Worm (Caenorhabditis elegans) whole organism, young adult: ENCODE data around the gene C35A11.2.

Source experiments
- B0035.1 ChIP-seq: sonication (generic microtip); optimal IDR thresholded peaks from 2 replicates; lab custom pipeline; 2016; ENCODE audit warnings: missing genetic modification characterization, mild to moderate bottlenecking, missing compliant biosample characterization, missing genotype, missing genetic modification reagents
- B0336.3 ChIP-seq: fragments of 200-800 bp; sonication (Bioruptor generic); IDR thresholded peaks from 2 replicates; pipeline ENCODE4 v1.3.6; 2022; ENCODE audit warnings: missing genetic modification characterization, missing compliant biosample characterization
- F10E7.11 ChIP-seq: sonication (generic microtip); optimal IDR thresholded peaks from 2 replicates; lab custom pipeline; 2017; ENCODE audit warnings: mild to moderate bottlenecking, missing genetic modification characterization, moderate library complexity, missing compliant biosample characterization
- F22D6.2 ChIP-seq: sonication (generic microtip); optimal IDR thresholded peaks from 2 replicates; lab custom pipeline; 2016; ENCODE audit warnings: mild to moderate bottlenecking, missing genetic modification characterization, missing compliant biosample characterization
- F49E8.2 ChIP-seq: sonication (generic microtip); optimal IDR thresholded peaks from 3 replicates; lab custom pipeline; 2017; ENCODE audit warnings: missing genetic modification characterization, mild to moderate bottlenecking, missing compliant biosample characterization, antibody characterized with exemption, moderate library complexity; ENCODE audit not compliant: insufficient read depth
- K11D2.4 ChIP-seq: fragments of 200-800 bp; sonication (Bioruptor generic); IDR thresholded peaks from 2 replicates; pipeline ENCODE4 v1.3.6; 2022; ENCODE audit warnings: missing genetic modification reagents, missing genetic modification characterization, missing compliant biosample characterization
- Y53F4B.3 ChIP-seq: fragments of 200-800 bp; sonication (Bioruptor generic); IDR thresholded peaks from 2 replicates; pipeline ENCODE4 v1.3.6; 2022; ENCODE audit warnings: missing genetic modification reagents, missing genetic modification characterization, missing compliant biosample characterization
- Y79H2A.3 ChIP-seq: fragments of 200-800 bp; sonication (Bioruptor generic); conservative IDR thresholded peaks from 2 replicates; pipeline ENCODE4 v1.3.6; 2022; ENCODE audit warnings: missing genetic modification reagents, missing genetic modification characterization, missing compliant biosample characterization
- Y95B8A.8 ChIP-seq: fragments of 200-800 bp; sonication (Bioruptor generic); IDR thresholded peaks from 2 replicates; pipeline ENCODE4 v1.3.6; 2022; ENCODE audit warnings: missing genetic modification reagents, missing genetic modification characterization, missing compliant biosample characterization
- akir-1 ChIP-seq: fragments of 200-800 bp; sonication (Bioruptor generic); optimal IDR thresholded peaks from 2 replicates; lab custom pipeline; 2018; ENCODE audit warnings: mild to moderate bottlenecking, missing genetic modification characterization, moderate library complexity, missing compliant biosample characterization
- ama-1 ChIP-seq, 3 experiments: fragments of 150-350 bp in 1 of 3; sonication (generic microtip) in 2 of 3; optimal IDR thresholded peaks; 2 replicates each; lab custom pipeline; 2014 to 2018; ENCODE audit warnings: missing biosample characterization in 2 of 3, missing genetic modification characterization in 2 of 3, missing genetic modification reagents in 2 of 3
- aptf-3 ChIP-seq: fragments of 200-800 bp; sonication (Bioruptor generic); IDR thresholded peaks from 2 replicates; pipeline ENCODE4 v1.3.6; 2022; ENCODE audit warnings: missing genetic modification characterization, missing compliant biosample characterization
- athp-1 ChIP-seq: sonication (generic microtip); optimal IDR thresholded peaks from 2 replicates; lab custom pipeline; 2017; ENCODE audit warnings: mild to moderate bottlenecking, missing genetic modification characterization, missing compliant biosample characterization
- attf-6 ChIP-seq: fragments of 200-800 bp; sonication (Bioruptor generic); IDR thresholded peaks from 2 replicates; pipeline ENCODE4 v1.3.6; 2022; ENCODE audit warnings: missing genetic modification reagents, missing genetic modification characterization, missing compliant biosample characterization
- ceh-100 ChIP-seq: fragments of 200-800 bp; sonication (Bioruptor generic); IDR thresholded peaks from 2 replicates; pipeline ENCODE4 v1.3.6; 2022; ENCODE audit warnings: missing genetic modification reagents, missing genetic modification characterization, missing compliant biosample characterization
- chd-7 ChIP-seq: sonication (generic microtip); optimal IDR thresholded peaks from 2 replicates; lab custom pipeline; 2016; ENCODE audit warnings: mild to moderate bottlenecking, missing genetic modification characterization, moderate library complexity, missing compliant biosample characterization
- dpl-1 ChIP-seq: fragments of 150-350 bp; optimal IDR thresholded peaks from 2 replicates; lab custom pipeline; 2014; ENCODE audit warnings: missing biosample characterization, missing genetic modification reagents, missing genetic modification characterization
- efl-1 ChIP-seq: fragments of 150-350 bp; optimal IDR thresholded peaks from 2 replicates; lab custom pipeline; 2014; ENCODE audit warnings: missing biosample characterization, missing genetic modification reagents, missing genetic modification characterization
- egl-44 ChIP-seq: fragments of 200-800 bp; sonication (Bioruptor generic); IDR thresholded peaks from 2 replicates; pipeline ENCODE4 v1.3.6; 2022; ENCODE audit warnings: missing genetic modification reagents, missing genetic modification characterization, missing compliant biosample characterization
- ekl-4 ChIP-seq: fragments of 200-800 bp; sonication (Bioruptor generic); IDR thresholded peaks from 2 replicates; pipeline ENCODE4 v1.3.6; 2022; ENCODE audit warnings: missing genetic modification reagents, missing genetic modification characterization, missing compliant biosample characterization
- ets-4 ChIP-seq: fragments of 200-800 bp; sonication (Bioruptor generic); optimal IDR thresholded peaks from 2 replicates; lab custom pipeline; 2018; ENCODE audit warnings: mild to moderate bottlenecking, missing genetic modification characterization, missing compliant biosample characterization
- hlh-12 ChIP-seq: sonication (generic microtip); optimal IDR thresholded peaks from 2 replicates; lab custom pipeline; 2016; ENCODE audit warnings: missing genetic modification characterization, missing compliant biosample characterization
- hlh-26 ChIP-seq: fragments of 200-800 bp; sonication (Bioruptor generic); conservative IDR thresholded peaks from 2 replicates; pipeline ENCODE4 v1.3.6; 2022; ENCODE audit warnings: missing genetic modification reagents, missing genetic modification characterization, missing compliant biosample characterization
- hrde-1 ChIP-seq: sonication (generic microtip); optimal IDR thresholded peaks from 2 replicates; lab custom pipeline; 2016; ENCODE audit warnings: missing genetic modification characterization, mild to moderate bottlenecking, missing compliant biosample characterization, moderate library complexity, missing genotype, missing genetic modification reagents, borderline replicate concordance
- hsf-1 ChIP-seq: fragments of 200-800 bp; sonication (Bioruptor generic); IDR thresholded peaks from 2 replicates; pipeline ENCODE4 v1.3.6; 2022; ENCODE audit warnings: missing genetic modification reagents, missing genetic modification characterization, missing compliant biosample characterization
- lir-1 ChIP-seq: fragments of 200-800 bp; sonication (Bioruptor generic); conservative IDR thresholded peaks from 2 replicates; pipeline ENCODE4 v1.3.6; 2022; ENCODE audit warnings: missing genetic modification reagents, missing genetic modification characterization, missing compliant biosample characterization
- lsl-1 ChIP-seq: fragments of 200-800 bp; sonication (Bioruptor generic); optimal IDR thresholded peaks from 2 replicates; lab custom pipeline; 2018; ENCODE audit warnings: mild to moderate bottlenecking, missing genetic modification characterization, moderate library complexity, missing compliant biosample characterization
- madf-10 ChIP-seq: sonication (generic microtip); optimal IDR thresholded peaks from 2 replicates; lab custom pipeline; 2016; ENCODE audit warnings: mild to moderate bottlenecking, missing genetic modification characterization, missing compliant biosample characterization
- madf-3 ChIP-seq: fragments of 200-800 bp; sonication (Bioruptor generic); IDR thresholded peaks from 2 replicates; pipeline ENCODE4 v1.3.6; 2022; ENCODE audit warnings: missing genetic modification reagents, missing genetic modification characterization, missing compliant biosample characterization
- mxl-1 ChIP-seq: sonication (generic microtip); optimal IDR thresholded peaks from 2 replicates; lab custom pipeline; 2016; ENCODE audit warnings: missing genetic modification characterization, missing compliant biosample characterization
- nfya-1 ChIP-seq: sonication (generic microtip); optimal IDR thresholded peaks from 2 replicates; lab custom pipeline; 2017; ENCODE audit warnings: antibody characterized with exemption, missing compliant biosample characterization, missing genetic modification characterization, borderline replicate concordance; ENCODE audit not compliant: insufficient read depth
- nfyb-1 ChIP-seq: fragments of 200-800 bp; sonication (Bioruptor generic); IDR thresholded peaks from 2 replicates; pipeline ENCODE4 v1.3.6; 2022; ENCODE audit warnings: missing genetic modification reagents, missing genetic modification characterization, missing compliant biosample characterization
- pbrm-1 ChIP-seq: fragments of 200-800 bp; sonication (Bioruptor generic); IDR thresholded peaks from 2 replicates; pipeline ENCODE4 v1.3.6; 2022; ENCODE audit warnings: missing genetic modification reagents, missing genetic modification characterization, missing compliant biosample characterization
- rec-8 ChIP-seq, 2 experiments: sonication (generic microtip); optimal IDR thresholded peaks; 2 replicates each; lab custom pipeline; 2016; ENCODE audit warnings: mild to moderate bottlenecking in 2 of 2, missing genetic modification characterization in 2 of 2, missing genetic modification reagents in 2 of 2, missing genotype in 2 of 2, missing biosample characterization in 1 of 2, missing compliant biosample characterization in 1 of 2, moderate library complexity in 1 of 2
- sdz-38 ChIP-seq: sonication (generic microtip); optimal IDR thresholded peaks from 2 replicates; lab custom pipeline; 2016; ENCODE audit warnings: missing genotype, missing genetic modification characterization, missing compliant biosample characterization
- sea-2 ChIP-seq: fragments of 200-800 bp; sonication (Bioruptor generic); IDR thresholded peaks from 2 replicates; pipeline ENCODE4 v1.3.6; 2022; ENCODE audit warnings: missing genetic modification characterization, missing compliant biosample characterization
- snpc-1.3 ChIP-seq: sonication (generic microtip); optimal IDR thresholded peaks from 2 replicates; lab custom pipeline; 2017; ENCODE audit warnings: missing genetic modification characterization, mild to moderate bottlenecking, missing compliant biosample characterization, antibody characterized with exemption, moderate library complexity, missing genotype, missing genetic modification reagents; ENCODE audit not compliant: insufficient read depth
- snpc-3.4 ChIP-seq: sonication (generic microtip); optimal IDR thresholded peaks from 2 replicates; lab custom pipeline; 2017; ENCODE audit warnings: missing genetic modification characterization, mild to moderate bottlenecking, missing compliant biosample characterization, antibody characterized with exemption, moderate library complexity, missing genotype, missing genetic modification reagents
- snpc-4 ChIP-seq, 5 experiments: fragments of 150-350 bp in 1 of 5; sonication (generic microtip) in 4 of 5; optimal IDR thresholded peaks; 2 replicates each; lab custom pipeline; 2014 to 2018; ENCODE audit warnings: missing genetic modification characterization in 5 of 5, missing biosample characterization in 3 of 5, antibody characterized with exemption in 2 of 5, mild to moderate bottlenecking in 2 of 5, missing compliant biosample characterization in 2 of 5, missing genotype in 2 of 5, moderate library complexity in 2 of 5, missing genetic modification reagents in 1 of 5
- zfh-2 ChIP-seq: fragments of 200-800 bp; sonication (Bioruptor generic); conservative IDR thresholded peaks from 2 replicates; pipeline ENCODE4 v1.3.6; 2022; ENCODE audit warnings: missing genetic modification reagents, missing genetic modification characterization, missing compliant biosample characterization
- zim-3 ChIP-seq: sonication (generic microtip); optimal IDR thresholded peaks from 2 replicates; lab custom pipeline; 2017; ENCODE audit warnings: mild to moderate bottlenecking, missing genetic modification characterization, moderate library complexity, missing compliant biosample characterization
- ztf-26 ChIP-seq: sonication (generic microtip); optimal IDR thresholded peaks from 2 replicates; lab custom pipeline; 2017; ENCODE audit warnings: missing genetic modification characterization, missing compliant biosample characterization
- ztf-28 ChIP-seq: fragments of 200-800 bp; sonication (Bioruptor generic); IDR thresholded peaks from 2 replicates; pipeline ENCODE4 v1.3.6; 2022; ENCODE audit warnings: missing genetic modification reagents, missing genetic modification characterization, missing compliant biosample characterization

C35A11.2 gene

DNA sequence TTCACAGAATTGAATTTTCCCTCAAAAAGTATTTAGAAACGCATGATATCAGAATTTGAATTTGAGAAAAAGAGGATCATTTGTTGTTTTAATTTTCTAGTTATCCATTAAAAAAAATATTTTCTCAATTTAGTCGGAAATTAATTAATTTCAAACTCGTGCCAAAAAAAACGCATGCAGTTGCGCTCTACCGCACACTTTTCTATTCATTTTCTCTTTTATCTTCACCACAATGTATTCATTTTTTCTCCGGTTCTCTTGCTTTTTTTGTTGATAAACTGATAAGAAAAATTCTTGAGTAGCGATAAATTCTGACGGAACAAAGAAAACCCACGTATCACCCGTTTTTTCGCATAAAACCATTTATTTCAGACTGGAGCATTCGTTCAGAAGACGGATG is 46.9 kb downstream of the C35A11.2 start, which contains the start of gene acl-6 (continued):
- no peak for TF ChIP-seq egl-44 (GFP tag; lab: Robert Waterston, UW)
- TF ChIP-seq attf-6: no peak
- no peak for TF ChIP-seq F49E8.2 (tag; lab: Kevin White, UChicago)
- TF ChIP-seq hrde-1 (tag; lab: Kevin White, UChicago): no peak
- no peak for TF ChIP-seq nfya-1
- TF ChIP-seq ceh-100: no peak
- no peak for TF ChIP-seq zim-3 (tag; lab: Kevin White, UChicago)
- TF ChIP-seq B0336.3 (GFP tag; lab: Robert Waterston, UW): no peak
- peak; percentile 11 for TF ChIP-seq lsl-1 (GFP tag; lab: Kevin White, UChicago)
- TF ChIP-seq rec-8 (tag; optimal IDR thresholded peaks at IDR 0.05; lab: Kevin White, UChicago): no peak
- no peak for TF ChIP-seq ama-1 (optimal IDR thresholded peaks at IDR 0.05; lab: Kevin White, UChicago)
- no peak for TF ChIP-seq ama-1 (GFP tag; optimal IDR thresholded peaks at IDR 0.05; lab: Kevin White, UChicago)
- no peak for TF ChIP-seq Y95B8A.8 (GFP tag; lab: Robert Waterston, UW)
- no peak for TF ChIP-seq pbrm-1
- TF ChIP-seq mxl-1 (tag; lab: Kevin White, UChicago): no peak
- no peak for TF ChIP-seq chd-7 (tag; lab: Kevin White, UChicago)
- TF ChIP-seq ekl-4 (GFP tag; lab: Robert Waterston, UW): no peak
- no peak for TF ChIP-seq Y79H2A.3 (GFP tag; lab: Robert Waterston, UW)
- no peak for TF ChIP-seq snpc-4 (GFP tag; optimal IDR thresholded peaks at IDR 0.05; lab: Kevin White, UChicago)
- TF ChIP-seq snpc-4 (tag; optimal IDR thresholded peaks at IDR 0.05; lab: Kevin White, UChicago): peak in 1 of 4 experiments; percentile 27
- TF ChIP-seq akir-1 (GFP tag; lab: Kevin White, UChicago): no peak
- no peak for TF ChIP-seq athp-1 (tag; lab: Kevin White, UChicago)
- TF ChIP-seq zfh-2 (GFP tag; lab: Robert Waterston, UW): no peak
- no peak for TF ChIP-seq B0035.1 (tag; lab: Kevin White, UChicago)
- TF ChIP-seq snpc-3.4 (tag; lab: Kevin White, UChicago): no peak
- TF ChIP-seq sdz-38 (tag; lab: Kevin White, UChicago): no peak
- no peak for TF ChIP-seq nfyb-1 (GFP tag; lab: Robert Waterston, UW)
- no peak for TF ChIP-seq hlh-12 (tag; lab: Kevin White, UChicago)
- no peak for TF ChIP-seq madf-10 (tag; lab: Kevin White, UChicago)
- no peak for TF ChIP-seq lir-1
- no peak for TF ChIP-seq Y53F4B.3 (GFP tag; lab: Robert Waterston, UW)
- TF ChIP-seq snpc-1.3: no peak
- TF ChIP-seq ztf-28 (GFP tag; lab: Robert Waterston, UW): no peak
- no peak for TF ChIP-seq hsf-1
- TF ChIP-seq F22D6.2 (tag; lab: Kevin White, UChicago): no peak
- no peak for TF ChIP-seq hlh-26 (GFP tag; lab: Robert Waterston, UW)
- TF ChIP-seq K11D2.4 (GFP tag; lab: Robert Waterston, UW): no peak; the same call in 1 of the 2 replicates
- no peak for TF ChIP-seq ztf-26 (tag; lab: Kevin White, UChicago)
- peak; percentile 72 for TF ChIP-seq ets-4 (GFP tag; lab: Kevin White, UChicago)
- TF ChIP-seq sea-2 (GFP tag; lab: Robert Waterston, UW): no peak
- TF ChIP-seq dpl-1 (GFP tag; lab: Kevin White, UChicago): peak; percentile 31
- TF ChIP-seq F10E7.11: no peak
- TF ChIP-seq madf-3 (GFP tag; lab: Robert Waterston, UW): no peak
- TF ChIP-seq aptf-3 (GFP tag; lab: Robert Waterston, UW): no peak
- peak; percentile 43 for TF ChIP-seq efl-1 (GFP tag; lab: Kevin White, UChicago)
